Fruit fly (Drosophila melanogaster) whole organism, larva: ENCODE results near the gene Nrx-1.
A peak's percentile ranks its signal among the peaks of the same experiment; 100 is the strongest.

Experiments
- noc ChIP-seq: fragments of 200-800 bp; sonication (Bioruptor generic); optimal IDR thresholded peaks from 3 replicates; lab custom pipeline; 2019; ENCODE audit warnings: missing biosample characterization, mild to moderate bottlenecking, missing genetic modification characterization, moderate library complexity

Gene Nrx-1

dm6 chr3R:22456007-22456406, 12.3 kb upstream of the Nrx-1 start:
- TF ChIP-seq noc (tag; lab: Kevin White, UChicago) = no peak

- TF ChIP-seq noc (tag; lab: Kevin White, UChicago) = no peak
Measured at dm6 chr3R:22461673-22462585, 6.4 kb upstream of the Nrx-1 start, which contains the start of the genes Rpn7 and AP-2mu. Gene Rpn7, minus strand, starts transcription at chr3R:22462054. Gene AP-2mu, plus strand, starts transcription at chr3R:22462455.

- peak; percentile 73 for TF ChIP-seq noc (tag; lab: Kevin White, UChicago)
Measured at dm6 chr3R:22464611-22465113, 3.6 kb upstream of the Nrx-1 start, which contains the start of gene CG7054. Gene CG7054, plus strand, starts transcription at chr3R:22464985.

- no peak for TF ChIP-seq noc (tag; lab: Kevin White, UChicago)
Measured at dm6 chr3R:22465138-22465537, 3.2 kb upstream of the Nrx-1 start.

- TF ChIP-seq noc (tag; lab: Kevin White, UChicago) = no peak
Measured at dm6 chr3R:22465984-22466530, 2.3 kb upstream of the Nrx-1 start, which contains the start of gene Pebp1. Gene Pebp1, plus strand, starts transcription at chr3R:22466034.

dm6 chr3R:22468829-22469487, 646 bp downstream of the Nrx-1 start:
- TF ChIP-seq noc (tag; lab: Kevin White, UChicago) = peak; percentile 54

- TF ChIP-seq noc (tag; lab: Kevin White, UChicago) = no peak
Measured at dm6 chr3R:22470064-22470463, 1.8 kb downstream of the Nrx-1 start.

- TF ChIP-seq noc (tag; lab: Kevin White, UChicago) = no peak
Measured at dm6 chr3R:22483537-22483936, 15.2 kb downstream of the Nrx-1 start.

- TF ChIP-seq noc (tag; lab: Kevin White, UChicago) = no peak
Measured at dm6 chr3R:22487037-22487492, 18.8 kb downstream of the Nrx-1 start, which contains the start of gene Pfdn5. Gene Pfdn5, plus strand, starts transcription at chr3R:22487039.

- TF ChIP-seq noc (tag; lab: Kevin White, UChicago) = no peak
Measured at dm6 chr3R:22488855-22489254, 20.5 kb downstream of the Nrx-1 start, which contains the start of gene CG5376. Gene CG5376, minus strand, starts transcription at chr3R:22488955.

dm6 chr3R:22491088-22491879, 23.0 kb downstream of the Nrx-1 start, which contains the start of the genes CCT1 and tHMG1:
Gene CCT1, minus strand, starts transcription at chr3R:22491439.
Gene tHMG1, plus strand, starts transcription at chr3R:22491829.
- TF ChIP-seq noc (tag; lab: Kevin White, UChicago) = no peak

dm6 chr3R:22492767-22493166, 24.5 kb downstream of the Nrx-1 start, which contains the start of gene tHMG2:
Gene tHMG2, plus strand, starts transcription at chr3R:22492953.
- no peak for TF ChIP-seq noc (tag; lab: Kevin White, UChicago)

dm6 chr3R:22494523-22495309, 26.4 kb downstream of the Nrx-1 start:
- TF ChIP-seq noc (tag; lab: Kevin White, UChicago) = peak; percentile 68

- no peak for TF ChIP-seq noc (tag; lab: Kevin White, UChicago)
Measured at dm6 chr3R:22497025-22497424, 28.7 kb downstream of the Nrx-1 start, which contains the start of gene Octbeta1R. Gene Octbeta1R, plus strand, starts transcription at chr3R:22497215.
